Fruit fly (Drosophila melanogaster) whole organism, embryonic: Measurements from ENCODE around the gene LysRS.
A peak's percentile ranks its signal among the peaks of the same experiment; 100 is the strongest.

Source experiments
- Ada2b ChIP-seq: fragments of 200-800 bp; sonication (Bioruptor generic); IDR thresholded peaks from 2 replicates; pipeline ENCODE4 v1.3.6; 2022; ENCODE audit warnings: missing biosample characterization, missing genetic modification characterization
- Antp ChIP-seq: fragments of 200-800 bp; sonication (Bioruptor generic); optimal IDR thresholded peaks from 3 replicates; lab custom pipeline; 2016; ENCODE audit warnings: missing biosample characterization, missing genetic modification characterization
- BEAF-32 ChIP-seq: fragments of 200-800 bp; sonication (Bioruptor generic); optimal IDR thresholded peaks from 3 replicates; lab custom pipeline; 2017; ENCODE audit warnings: missing biosample characterization, missing genetic modification characterization, mild to moderate bottlenecking, moderate library complexity, missing genetic modification reagents
- CG10147 ChIP-seq: fragments of 200-800 bp; sonication (Bioruptor generic); optimal IDR thresholded peaks from 2 replicates; lab custom pipeline; 2019; ENCODE audit warnings: missing biosample characterization, mild to moderate bottlenecking, missing genetic modification characterization, moderate library complexity
- CG10431 ChIP-seq: fragments of 200-800 bp; sonication (Bioruptor generic); optimal IDR thresholded peaks from 3 replicates; lab custom pipeline; 2018; ENCODE audit warnings: missing biosample characterization, mild to moderate bottlenecking, missing genetic modification characterization
- CG10462 ChIP-seq: fragments of 200-800 bp; sonication (Bioruptor generic); optimal IDR thresholded peaks from 2 replicates; lab custom pipeline; 2016; ENCODE audit warnings: missing biosample characterization, missing genetic modification characterization
- CG11456 ChIP-seq: fragments of 200-800 bp; sonication (Bioruptor generic); IDR thresholded peaks from 3 replicates; pipeline ENCODE4 v1.3.6; 2022; ENCODE audit warnings: missing biosample characterization, missing genetic modification characterization
- CG11504 ChIP-seq: fragments of 200-800 bp; sonication (Bioruptor generic); optimal IDR thresholded peaks from 3 replicates; lab custom pipeline; 2019; ENCODE audit warnings: missing biosample characterization, mild to moderate bottlenecking, missing genetic modification characterization, moderate library complexity
- CG11723 ChIP-seq: fragments of 200-800 bp; sonication (Bioruptor generic); optimal IDR thresholded peaks from 2 replicates; lab custom pipeline; 2017; ENCODE audit warnings: missing biosample characterization, mild to moderate bottlenecking, missing genetic modification characterization
- CG1233 ChIP-seq: fragments of 200-800 bp; sonication (Bioruptor generic); optimal IDR thresholded peaks from 4 replicates; lab custom pipeline; 2018; ENCODE audit warnings: missing biosample characterization, mild to moderate bottlenecking, missing genetic modification characterization
- CG14860 ChIP-seq: fragments of 200-800 bp; sonication (Bioruptor generic); IDR thresholded peaks from 3 replicates; pipeline ENCODE4 v1.3.6; 2022; ENCODE audit warnings: missing biosample characterization, missing genetic modification characterization; ENCODE audit not compliant: partially characterized antibody
- CG15011 ChIP-seq: fragments of 200-800 bp; sonication (Bioruptor generic); optimal IDR thresholded peaks from 3 replicates; lab custom pipeline; 2018; ENCODE audit warnings: missing biosample characterization, mild to moderate bottlenecking, missing genetic modification characterization
- CG2875 ChIP-seq: fragments of 200-800 bp; sonication (Bioruptor generic); optimal IDR thresholded peaks from 2 replicates; lab custom pipeline; 2017; ENCODE audit warnings: missing biosample characterization, mild to moderate bottlenecking, missing genetic modification characterization, missing genetic modification reagents
- CG32767 ChIP-seq: fragments of 200-800 bp; sonication (Bioruptor generic); IDR thresholded peaks from 2 replicates; pipeline ENCODE4 v1.3.6; 2022; ENCODE audit warnings: missing biosample characterization, missing genetic modification characterization
- CG4404 ChIP-seq: fragments of 200-800 bp; sonication (Bioruptor generic); IDR thresholded peaks from 2 replicates; pipeline ENCODE4 v1.3.6; 2022; ENCODE audit warnings: missing biosample characterization, missing genetic modification characterization
- CG5953 ChIP-seq: fragments of 200-800 bp; sonication (Bioruptor generic); IDR thresholded peaks from 2 replicates; pipeline ENCODE4 v1.3.6; 2022; ENCODE audit warnings: missing biosample characterization, missing genetic modification characterization
- CG6765 ChIP-seq: fragments of 200-800 bp; sonication (Bioruptor generic); optimal IDR thresholded peaks from 3 replicates; lab custom pipeline; 2017; ENCODE audit warnings: missing biosample characterization, mild to moderate bottlenecking, missing genetic modification characterization
- CG7271 ChIP-seq: fragments of 200-800 bp; sonication (Bioruptor generic); optimal IDR thresholded peaks from 2 replicates; lab custom pipeline; 2018; ENCODE audit warnings: missing biosample characterization, mild to moderate bottlenecking, missing genetic modification characterization, moderate library complexity
- CG8388 ChIP-seq: fragments of 200-800 bp; sonication (Bioruptor generic); optimal IDR thresholded peaks from 2 replicates; lab custom pipeline; 2019; ENCODE audit warnings: missing biosample characterization, mild to moderate bottlenecking, missing genetic modification characterization, moderate library complexity
- CG9727 ChIP-seq: fragments of 200-800 bp; sonication (Bioruptor generic); optimal IDR thresholded peaks from 3 replicates; lab custom pipeline; 2017; ENCODE audit warnings: missing biosample characterization, mild to moderate bottlenecking, missing genetic modification characterization
- CG9817 ChIP-seq: fragments of 200-800 bp; sonication (Bioruptor generic); optimal IDR thresholded peaks from 2 replicates; lab custom pipeline; 2018; ENCODE audit warnings: missing biosample characterization, mild to moderate bottlenecking, missing genetic modification characterization, moderate library complexity
- Chrac-16 ChIP-seq: fragments of 200-800 bp; sonication (Bioruptor generic); optimal IDR thresholded peaks from 3 replicates; lab custom pipeline; 2016; ENCODE audit warnings: missing biosample characterization, missing genetic modification characterization
- D ChIP-seq, 2 experiments: fragments of 200-800 bp in 1 of 2; fragments of >200 bp in 1 of 2; sonication (Bioruptor generic) in 1 of 2; optimal IDR thresholded peaks; 2 replicates in 1 of 2; 3 replicates in 1 of 2; lab custom pipeline; 2017; ENCODE audit warnings: mild to moderate bottlenecking in 1 of 2, missing biosample characterization in 1 of 2, missing genetic modification characterization in 1 of 2, missing genetic modification reagents in 1 of 2
- HmgD ChIP-seq: fragments of 200-800 bp; sonication (Bioruptor generic); optimal IDR thresholded peaks from 3 replicates; lab custom pipeline; 2016; ENCODE audit warnings: missing biosample characterization, missing genetic modification characterization
- Hmr ChIP-seq: fragments of 200-800 bp; sonication (Bioruptor generic); optimal IDR thresholded peaks from 3 replicates; lab custom pipeline; 2017; ENCODE audit warnings: mild to moderate bottlenecking, missing biosample characterization, missing genetic modification reagents, missing genetic modification characterization
- MTF-1 ChIP-seq: fragments of 200-800 bp; sonication (Bioruptor generic); optimal IDR thresholded peaks from 2 replicates; lab custom pipeline; 2018; ENCODE audit warnings: missing biosample characterization, mild to moderate bottlenecking, missing genetic modification characterization, borderline replicate concordance
- NK7.1 ChIP-seq: fragments of 200-800 bp; sonication (Bioruptor generic); optimal IDR thresholded peaks from 3 replicates; lab custom pipeline; 2016; ENCODE audit warnings: missing biosample characterization, missing genetic modification characterization
- Oli ChIP-seq: fragments of 200-800 bp; sonication (Bioruptor generic); optimal IDR thresholded peaks from 2 replicates; lab custom pipeline; 2018; ENCODE audit warnings: missing biosample characterization, mild to moderate bottlenecking, missing genetic modification characterization, moderate library complexity
- Side ChIP-seq: fragments of 200-800 bp; sonication (Bioruptor generic); optimal IDR thresholded peaks from 2 replicates; lab custom pipeline; 2016; ENCODE audit warnings: missing biosample characterization, missing genetic modification characterization
- Usf ChIP-seq: fragments of 200-800 bp; sonication (Bioruptor generic); optimal IDR thresholded peaks from 2 replicates; lab custom pipeline; 2017; ENCODE audit warnings: missing genotype, missing biosample characterization, missing genetic modification characterization
- ac ChIP-seq: fragments of 200-800 bp; sonication (Bioruptor generic); optimal IDR thresholded peaks from 3 replicates; lab custom pipeline; 2017; ENCODE audit warnings: missing biosample characterization, mild to moderate bottlenecking, missing genetic modification characterization
- al ChIP-seq: fragments of 200-800 bp; sonication (Bioruptor generic); IDR thresholded peaks from 2 replicates; pipeline ENCODE4 v1.3.6; 2022; ENCODE audit warnings: missing biosample characterization, missing genetic modification characterization
- bcd ChIP-seq: fragments of 200-800 bp; sonication (Bioruptor generic); optimal IDR thresholded peaks from 2 replicates; lab custom pipeline; 2017; ENCODE audit warnings: missing biosample characterization, mild to moderate bottlenecking, missing genetic modification characterization
- br ChIP-seq: fragments of >200 bp; optimal IDR thresholded peaks from 2 replicates; lab custom pipeline; 2017
- dan ChIP-seq: fragments of 200-800 bp; sonication (Bioruptor generic); IDR thresholded peaks from 2 replicates; pipeline ENCODE4 v1.3.6; 2022; ENCODE audit warnings: missing biosample characterization, missing genetic modification characterization
- exex ChIP-seq: fragments of 200-800 bp; sonication (Bioruptor generic); optimal IDR thresholded peaks from 4 replicates; lab custom pipeline; 2018; ENCODE audit warnings: missing biosample characterization, mild to moderate bottlenecking, missing genetic modification characterization, moderate library complexity
- fd102C ChIP-seq: fragments of 200-800 bp; sonication (Bioruptor generic); optimal IDR thresholded peaks from 2 replicates; lab custom pipeline; 2018; ENCODE audit warnings: missing biosample characterization, mild to moderate bottlenecking, missing genetic modification characterization, moderate library complexity
- inv ChIP-seq: fragments of 200-800 bp; sonication (Bioruptor generic); IDR thresholded peaks from 2 replicates; pipeline ENCODE4 v1.3.6; 2022; ENCODE audit warnings: missing biosample characterization, missing genetic modification characterization; ENCODE audit not compliant: partially characterized antibody
- jigr1 ChIP-seq: fragments of 200-800 bp; sonication (Bioruptor generic); IDR thresholded peaks from 3 replicates; pipeline ENCODE4 v1.3.6; 2022; ENCODE audit warnings: missing biosample characterization, missing genetic modification characterization
- mam ChIP-seq: fragments of 200-800 bp; sonication (Bioruptor generic); optimal IDR thresholded peaks from 3 replicates; lab custom pipeline; 2016; ENCODE audit warnings: missing biosample characterization, missing genetic modification characterization
- nmo ChIP-seq: fragments of 200-800 bp; sonication (Bioruptor generic); optimal IDR thresholded peaks from 2 replicates; lab custom pipeline; 2018; ENCODE audit warnings: missing biosample characterization, mild to moderate bottlenecking, missing genetic modification characterization, moderate library complexity
- onecut ChIP-seq: fragments of 200-800 bp; sonication (Bioruptor generic); IDR thresholded peaks from 2 replicates; pipeline ENCODE4 v1.3.6; 2022; ENCODE audit warnings: missing biosample characterization, missing genetic modification characterization
- pb ChIP-seq: fragments of 200-800 bp; sonication (Bioruptor generic); optimal IDR thresholded peaks from 3 replicates; lab custom pipeline; 2016; ENCODE audit warnings: missing biosample characterization, missing genetic modification characterization
- schlank ChIP-seq: fragments of 200-800 bp; sonication (Bioruptor generic); optimal IDR thresholded peaks from 2 replicates; lab custom pipeline; 2018; ENCODE audit warnings: missing biosample characterization, mild to moderate bottlenecking, missing genetic modification characterization
- sima ChIP-seq: fragments of 200-800 bp; sonication (Bioruptor generic); optimal IDR thresholded peaks from 2 replicates; lab custom pipeline; 2016; ENCODE audit warnings: missing biosample characterization, missing genetic modification characterization
- slp2 ChIP-seq: fragments of 200-800 bp; sonication (Bioruptor generic); optimal IDR thresholded peaks from 2 replicates; lab custom pipeline; 2016; ENCODE audit warnings: missing biosample characterization, missing genetic modification characterization
- sna ChIP-seq: fragments of 200-800 bp; sonication (Bioruptor generic); IDR thresholded peaks from 2 replicates; pipeline ENCODE4 v1.3.6; 2022; ENCODE audit warnings: missing biosample characterization, missing genetic modification characterization; ENCODE audit not compliant: partially characterized antibody
- tin ChIP-seq: fragments of 200-800 bp; sonication (Bioruptor generic); optimal IDR thresholded peaks from 3 replicates; lab custom pipeline; 2016; ENCODE audit warnings: missing biosample characterization, missing genetic modification characterization
- vfl ChIP-seq: fragments of 200-800 bp; sonication (Bioruptor generic); optimal IDR thresholded peaks from 2 replicates; lab custom pipeline; 2016; ENCODE audit warnings: missing biosample characterization, missing genetic modification characterization

Gene LysRS

DNA sequence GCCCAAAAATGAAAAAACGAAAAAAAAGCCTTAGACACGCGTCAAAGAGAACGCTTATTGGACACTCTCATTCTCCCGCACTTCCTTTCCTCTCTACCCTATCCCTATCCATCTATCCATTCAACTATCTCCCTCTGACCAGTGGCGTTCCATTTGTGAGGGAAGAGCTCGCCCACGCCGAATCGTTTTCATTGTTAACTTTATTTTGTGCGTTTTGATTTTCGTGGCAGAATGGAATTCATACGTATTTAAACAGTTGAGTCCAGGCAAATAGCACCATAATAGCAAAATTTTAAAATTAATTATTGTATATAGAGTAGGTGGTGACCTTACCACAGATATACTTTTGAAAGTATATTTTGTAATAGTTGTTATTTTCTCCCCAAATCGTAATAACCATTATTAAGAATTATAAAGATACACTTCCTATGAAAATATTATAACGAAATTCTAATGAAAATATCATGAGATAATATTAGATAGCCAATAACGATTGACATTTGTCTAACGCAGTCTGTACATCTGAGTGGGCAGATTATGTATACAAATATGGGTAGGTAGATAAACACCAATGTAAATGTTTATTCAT is 32.6 kb upstream of the LysRS start (continued):
- TF ChIP-seq Chrac-16 (GFP tag; lab: Kevin White, UChicago) = peak; percentile 21
- TF ChIP-seq ac = no peak
- no peak for TF ChIP-seq slp2
- no peak for TF ChIP-seq jigr1
- peak; percentile 12 for TF ChIP-seq NK7.1 (GFP tag; lab: Kevin White, UChicago)
- TF ChIP-seq MTF-1 (GFP tag; lab: Kevin White, UChicago) = no peak
- TF ChIP-seq dan (GFP tag; lab: Robert Waterston, UW) = no peak
- TF ChIP-seq Hmr (GFP tag; lab: Kevin White, UChicago) = peak; percentile 90
- peak; percentile 70 for TF ChIP-seq exex
- peak; percentile 39 for TF ChIP-seq schlank
- peak; percentile 69 for TF ChIP-seq CG6765 (GFP tag; lab: Kevin White, UChicago)
- TF ChIP-seq tin = peak; percentile 6
- peak; percentile 51 for TF ChIP-seq CG1233
- TF ChIP-seq CG5953 (GFP tag; lab: Robert Waterston, UW) = no peak; the same call in 1 of the 2 replicates
- peak; percentile 66 for TF ChIP-seq nmo (GFP tag; lab: Kevin White, UChicago)
- TF ChIP-seq CG14860 (GFP tag; lab: Robert Waterston, UW) = no peak
- TF ChIP-seq CG8388 (GFP tag; lab: Kevin White, UChicago) = peak; percentile 46
- TF ChIP-seq CG10147 (GFP tag; lab: Kevin White, UChicago) = peak; percentile 86
- no peak for TF ChIP-seq BEAF-32 (GFP tag; lab: Kevin White, UChicago)
- no peak for TF ChIP-seq vfl
- peak; percentile 76 for TF ChIP-seq bcd (GFP tag; lab: Kevin White, UChicago)
- TF ChIP-seq mam (GFP tag; lab: Kevin White, UChicago) = peak; percentile 34
- peak; percentile 84 for TF ChIP-seq CG11504 (tag; lab: Kevin White, UChicago)
- no peak for TF ChIP-seq br (lab: Kevin White, UChicago)
- TF ChIP-seq Usf (GFP tag; lab: Kevin White, UChicago) = peak; percentile 26
- TF ChIP-seq D (optimal IDR thresholded peaks at IDR 0.05; lab: Kevin White, UChicago) = no peak
- TF ChIP-seq D (GFP tag; optimal IDR thresholded peaks at IDR 0.05; lab: Kevin White, UChicago) = no peak
- no peak for TF ChIP-seq CG2875 (GFP tag; lab: Kevin White, UChicago)
- no peak for TF ChIP-seq fd102C (GFP tag; lab: Kevin White, UChicago)
- TF ChIP-seq onecut (GFP tag; lab: Robert Waterston, UW) = peak; percentile 37
- 0 out of 2 replicates have a peak, but pooled peaks have one; percentile 11 for TF ChIP-seq CG4404 (GFP tag; lab: Robert Waterston, UW)
- peak; percentile 72 for TF ChIP-seq Ada2b
- no peak for TF ChIP-seq HmgD (GFP tag; lab: Kevin White, UChicago)
- TF ChIP-seq Side (GFP tag; lab: Kevin White, UChicago) = no peak
- no peak for TF ChIP-seq CG10431 (GFP tag; lab: Kevin White, UChicago)
- 0 out of 3 replicates have a peak, but pooled peaks have one; percentile 69 for TF ChIP-seq CG11456
- TF ChIP-seq CG15011 (GFP tag; lab: Kevin White, UChicago) = peak; percentile 59
- TF ChIP-seq CG9727 (GFP tag; lab: Kevin White, UChicago) = peak; percentile 66
- TF ChIP-seq CG9817 (tag; lab: Kevin White, UChicago) = peak; percentile 76
- TF ChIP-seq pb = no peak
- TF ChIP-seq al (GFP tag; lab: Robert Waterston, UW) = peak; percentile 77
- TF ChIP-seq CG10462 (GFP tag; lab: Kevin White, UChicago) = no peak
- TF ChIP-seq inv = no peak
- no peak for TF ChIP-seq CG7271 (tag; lab: Kevin White, UChicago)
- TF ChIP-seq Oli = peak; percentile 68
- peak; percentile 64; the same call in 1 of the 2 replicates for TF ChIP-seq CG32767
- TF ChIP-seq sima (GFP tag; lab: Kevin White, UChicago) = no peak
- no peak for TF ChIP-seq sna
- TF ChIP-seq CG11723 (GFP tag; lab: Kevin White, UChicago) = no peak
- TF ChIP-seq Antp = no peak
